Worm (Caenorhabditis elegans): ENCODE data around the gene cnc-3.

ce11 chrV:1464543-1465040 lies 16.8 kb downstream of the cnc-3 start, which contains the start of the genes fpn-1.2 and pqn-54:
- TF ChIP-seq nhr-77 (tag; optimal IDR thresholded peaks at IDR 0.05) (no peak), lin-13 (GFP tag; optimal IDR thresholded peaks at IDR 0.05) (no peak), lir-3 (tag; optimal IDR thresholded peaks at IDR 0.05; ENCODE audit: poor library complexity) (no peak), fos-1 (tag; optimal IDR thresholded peaks at IDR 0.05) (no peak), ceh-88 (GFP tag; IDR thresholded peaks at IDR 0.05) (no peak), aly-2 (tag; optimal IDR thresholded peaks at IDR 0.05) (no peak), sptf-1 (tag; optimal IDR thresholded peaks at IDR 0.05) (no peak), nhr-19 (GFP tag; conservative IDR thresholded peaks at IDR 0.05) (no peak)

All from whole organism, L1 larva.